Fruit fly (Drosophila melanogaster): ENCODE results near the gene Cnx14D.

Cnx14D gene

DNA sequence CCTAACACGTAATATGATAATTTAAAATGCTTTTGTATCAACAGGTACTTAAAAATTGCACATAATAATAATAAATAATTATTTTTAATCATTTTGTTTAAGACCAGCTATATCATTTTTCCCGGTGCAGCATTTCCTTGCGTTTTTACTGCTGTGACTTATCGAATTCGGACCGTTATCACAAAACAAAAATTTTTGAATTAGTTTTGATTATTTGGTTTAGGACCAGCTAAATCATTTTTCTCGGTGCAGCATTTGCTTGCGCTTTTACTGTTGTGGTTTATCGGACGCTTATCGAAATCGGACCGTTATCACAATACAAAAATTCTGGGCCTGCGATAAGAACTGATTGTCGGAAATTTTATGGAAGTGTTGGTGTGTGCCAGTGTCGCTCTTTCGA lies 27.4 kb upstream of the Cnx14D start:
- TF ChIP-seq CG14014 (GFP tag; IDR thresholded peaks at IDR 0.05) (peak; percentile 74; the same call in 1 of the 2 replicates), jigr1 (GFP tag; IDR thresholded peaks at IDR 0.05) (no peak), CG13775 (GFP tag; optimal IDR thresholded peaks at IDR 0.05) (peak; percentile 81), CG2202 (tag; optimal IDR thresholded peaks at IDR 0.05) (peak; percentile 58), ems (GFP tag; optimal IDR thresholded peaks at IDR 0.05) (peak; percentile 74), CG9932 (GFP tag; IDR thresholded peaks at IDR 0.05) (peak; percentile 60), org-1 (GFP tag; optimal IDR thresholded peaks at IDR 0.05) (peak; percentile 74), CG14050 (GFP tag; IDR thresholded peaks at IDR 0.05) (peak; percentile 71), Hr51 (GFP tag; optimal IDR thresholded peaks at IDR 0.05) (peak; percentile 28 to 89), nerfin-2 (GFP tag; IDR thresholded peaks at IDR 0.05; ENCODE audit: partially characterized antibody) (no peak), crc (GFP tag; optimal IDR thresholded peaks at IDR 0.05) (peak; percentile 47), Hand (GFP tag; optimal IDR thresholded peaks at IDR 0.05) (peak; percentile 80), CG12769 (tag; optimal IDR thresholded peaks at IDR 0.05) (peak; percentile 71), CG3847 (GFP tag; IDR thresholded peaks at IDR 0.05) (peak; percentile 68), ATbp (GFP tag; optimal IDR thresholded peaks at IDR 0.05) (peak; percentile 84), Elba2 (GFP tag; optimal IDR thresholded peaks at IDR 0.05) (no peak), CG15696 (tag; optimal IDR thresholded peaks at IDR 0.05) (peak; percentile 52), CG10366 (GFP tag; IDR thresholded peaks at IDR 0.05) (peak; percentile 72), CG15514 (GFP tag; optimal IDR thresholded peaks at IDR 0.05) (peak; percentile 77), scrt (GFP tag; optimal IDR thresholded peaks at IDR 0.05) (peak; percentile 69), NK7.1 (GFP tag; optimal IDR thresholded peaks at IDR 0.05) (peak; percentile 17), pfk (GFP tag; optimal IDR thresholded peaks at IDR 0.05) (no peak), E2f1 (GFP tag; IDR thresholded peaks at IDR 0.05) (peak; percentile 81), onecut (GFP tag; IDR thresholded peaks at IDR 0.05) (peak; percentile 65), Rx (GFP tag; IDR thresholded peaks at IDR 0.05) (no peak), CG8478 (optimal IDR thresholded peaks at IDR 0.05) (no peak), CG7928 (GFP tag; optimal IDR thresholded peaks at IDR 0.05) (peak; percentile 24), seq (GFP tag; IDR thresholded peaks at IDR 0.05) (peak; percentile 75), CG9817 (tag; optimal IDR thresholded peaks at IDR 0.05) (peak; percentile 53), pho (GFP tag; optimal IDR thresholded peaks at IDR 0.05) (peak; percentile 36), Pdp1 (GFP tag; optimal IDR thresholded peaks at IDR 0.05) (peak in 1 of 2 experiments; percentile 50), Awh (GFP tag; IDR thresholded peaks at IDR 0.05) (0 out of 2 replicates have a peak, but pooled peaks have one; percentile 40), CG2199 (GFP tag; IDR thresholded peaks at IDR 0.05) (no peak), Xbp1 (GFP tag; optimal IDR thresholded peaks at IDR 0.05) (peak; percentile 81), wor (GFP tag; IDR thresholded peaks at IDR 0.05) (peak; percentile 28; the same call in 1 of the 2 replicates), CG7271 (tag; optimal IDR thresholded peaks at IDR 0.05) (no peak), CG4424 (GFP tag; optimal IDR thresholded peaks at IDR 0.05) (peak; percentile 76), chn (GFP tag; optimal IDR thresholded peaks at IDR 0.05) (peak; percentile 45), CG4328 (GFP tag; optimal IDR thresholded peaks at IDR 0.05) (peak; percentile 59), CG18619 (GFP tag; optimal IDR thresholded peaks at IDR 0.05) (peak; percentile 76), CG6854 (GFP tag; optimal IDR thresholded peaks at IDR 0.05) (peak; percentile 74), Dip2 (GFP tag; IDR thresholded peaks at IDR 0.05) (no peak), B-H1 (GFP tag; IDR thresholded peaks at IDR 0.05) (peak; percentile 58), ab (GFP tag; optimal IDR thresholded peaks at IDR 0.05) (no peak), Adf1 (GFP tag; IDR thresholded peaks at IDR 0.05) (no peak), dmrt11E (tag; optimal IDR thresholded peaks at IDR 0.05) (peak; percentile 81), Oaz (GFP tag; IDR thresholded peaks at IDR 0.05) (no peak; the same call in 1 of the 2 replicates), insv (GFP tag; optimal IDR thresholded peaks at IDR 0.05) (peak in 1 of 2 experiments; percentile 32), schlank (tag; optimal IDR thresholded peaks at IDR 0.05) (peak; percentile 68), CG17328 (GFP tag; IDR thresholded peaks at IDR 0.05) (peak; percentile 70), CG17359 (tag; optimal IDR thresholded peaks at IDR 0.05) (peak; percentile 89)
